Worm (Caenorhabditis elegans) whole organism, young adult: Measurements from ENCODE around the gene znf-207.
A peak's percentile ranks its signal among the peaks of the same experiment; 100 is the strongest.

Source experiments
- B0261.1 ChIP-seq: sonication (generic microtip); optimal IDR thresholded peaks from 2 replicates; lab custom pipeline; 2016; ENCODE audit warnings: mild to moderate bottlenecking, missing genetic modification characterization, moderate library complexity, missing compliant biosample characterization
- C06A6.2 ChIP-seq: fragments of 200-800 bp; sonication (Bioruptor generic); conservative IDR thresholded peaks from 2 replicates; pipeline ENCODE4 v1.3.6; 2022; ENCODE audit warnings: missing genetic modification characterization, missing compliant biosample characterization
- F10E7.11 ChIP-seq: sonication (generic microtip); optimal IDR thresholded peaks from 2 replicates; lab custom pipeline; 2017; ENCODE audit warnings: mild to moderate bottlenecking, missing genetic modification characterization, moderate library complexity, missing compliant biosample characterization
- F22D6.2 ChIP-seq: sonication (generic microtip); optimal IDR thresholded peaks from 2 replicates; lab custom pipeline; 2016; ENCODE audit warnings: mild to moderate bottlenecking, missing genetic modification characterization, missing compliant biosample characterization
- F33H1.4 ChIP-seq: fragments of 200-800 bp; sonication (Bioruptor generic); IDR thresholded peaks from 2 replicates; pipeline ENCODE4 v1.3.6; 2022; ENCODE audit warnings: missing genetic modification reagents, missing genetic modification characterization, missing compliant biosample characterization
- F49E8.2 ChIP-seq: sonication (generic microtip); optimal IDR thresholded peaks from 3 replicates; lab custom pipeline; 2017; ENCODE audit warnings: missing genetic modification characterization, mild to moderate bottlenecking, missing compliant biosample characterization, antibody characterized with exemption, moderate library complexity; ENCODE audit not compliant: insufficient read depth
- T07F8.4 ChIP-seq: sonication (generic microtip); optimal IDR thresholded peaks from 2 replicates; lab custom pipeline; 2016; ENCODE audit warnings: mild to moderate bottlenecking, missing genetic modification characterization, moderate library complexity, missing compliant biosample characterization
- T26A5.8 ChIP-seq: sonication (generic microtip); optimal IDR thresholded peaks from 2 replicates; lab custom pipeline; 2016; ENCODE audit warnings: missing genetic modification characterization, missing compliant biosample characterization
- Y53F4B.3 ChIP-seq: fragments of 200-800 bp; sonication (Bioruptor generic); IDR thresholded peaks from 2 replicates; pipeline ENCODE4 v1.3.6; 2022; ENCODE audit warnings: missing genetic modification reagents, missing genetic modification characterization, missing compliant biosample characterization
- Y56A3A.18 ChIP-seq: fragments of 200-800 bp; sonication (Bioruptor generic); IDR thresholded peaks from 2 replicates; pipeline ENCODE4 v1.3.6; 2022; ENCODE audit warnings: missing genetic modification reagents, missing genetic modification characterization, missing compliant biosample characterization
- Y67H2A.10 ChIP-seq: fragments of 200-800 bp; sonication (Bioruptor generic); conservative IDR thresholded peaks from 2 replicates; pipeline ENCODE4 v1.3.6; 2022; ENCODE audit warnings: missing genetic modification reagents, missing genetic modification characterization, missing compliant biosample characterization
- bed-1 ChIP-seq: fragments of 200-800 bp; sonication (Bioruptor generic); IDR thresholded peaks from 2 replicates; pipeline ENCODE4 v1.3.6; 2022; ENCODE audit warnings: missing genetic modification reagents, missing genetic modification characterization, missing compliant biosample characterization
- cebp-1 ChIP-seq, 2 experiments: fragments of 200-800 bp in 1 of 2; sonication (Bioruptor generic) in 1 of 2; sonication (generic microtip) in 1 of 2; IDR thresholded peaks in 1 of 2; optimal IDR thresholded peaks in 1 of 2; 2 replicates each; pipeline versions ENCODE4 v1.3.6 to Lab custom; 2017 to 2022; ENCODE audit warnings: missing compliant biosample characterization in 2 of 2, missing genetic modification characterization in 2 of 2, mild to moderate bottlenecking in 1 of 2, missing genetic modification reagents in 1 of 2, moderate library complexity in 1 of 2
- ceh-27 ChIP-seq: fragments of 200-800 bp; sonication (Bioruptor generic); optimal IDR thresholded peaks from 2 replicates; lab custom pipeline; 2018; ENCODE audit warnings: mild to moderate bottlenecking, missing genetic modification characterization, moderate library complexity, missing compliant biosample characterization
- ceh-58 ChIP-seq: fragments of 200-800 bp; sonication (Bioruptor generic); IDR thresholded peaks from 2 replicates; pipeline ENCODE4 v1.3.6; 2022; ENCODE audit warnings: missing genetic modification characterization, missing compliant biosample characterization
- ceh-79 ChIP-seq: sonication (generic microtip); optimal IDR thresholded peaks from 2 replicates; lab custom pipeline; 2017; ENCODE audit warnings: mild to moderate bottlenecking, missing genetic modification characterization, missing compliant biosample characterization
- dox-1 ChIP-seq: fragments of 200-800 bp; sonication (Bioruptor generic); IDR thresholded peaks from 2 replicates; pipeline ENCODE4 v1.3.6; 2022; ENCODE audit warnings: missing genetic modification reagents, missing genetic modification characterization, missing compliant biosample characterization
- efl-1 ChIP-seq: fragments of 150-350 bp; optimal IDR thresholded peaks from 2 replicates; lab custom pipeline; 2014; ENCODE audit warnings: missing biosample characterization, missing genetic modification reagents, missing genetic modification characterization
- egrh-3 ChIP-seq: fragments of 200-800 bp; sonication (Bioruptor generic); IDR thresholded peaks from 2 replicates; pipeline ENCODE4 v1.3.6; 2022; ENCODE audit warnings: missing genetic modification reagents, missing genetic modification characterization, missing compliant biosample characterization
- ekl-4 ChIP-seq: fragments of 200-800 bp; sonication (Bioruptor generic); IDR thresholded peaks from 2 replicates; pipeline ENCODE4 v1.3.6; 2022; ENCODE audit warnings: missing genetic modification reagents, missing genetic modification characterization, missing compliant biosample characterization
- fkh-3 ChIP-seq: sonication (generic microtip); optimal IDR thresholded peaks from 2 replicates; lab custom pipeline; 2016; ENCODE audit warnings: mild to moderate bottlenecking, missing genetic modification characterization, missing compliant biosample characterization
- hlh-12 ChIP-seq: sonication (generic microtip); optimal IDR thresholded peaks from 2 replicates; lab custom pipeline; 2016; ENCODE audit warnings: missing genetic modification characterization, missing compliant biosample characterization
- hmg-1.2 ChIP-seq: fragments of 200-800 bp; sonication (Bioruptor generic); IDR thresholded peaks from 2 replicates; pipeline ENCODE4 v1.3.6; 2022; ENCODE audit warnings: missing genetic modification reagents, missing genetic modification characterization, missing compliant biosample characterization
- hsf-1 ChIP-seq: fragments of 200-800 bp; sonication (Bioruptor generic); IDR thresholded peaks from 2 replicates; pipeline ENCODE4 v1.3.6; 2022; ENCODE audit warnings: missing genetic modification reagents, missing genetic modification characterization, missing compliant biosample characterization
- let-526 ChIP-seq: fragments of 200-800 bp; sonication (Bioruptor generic); IDR thresholded peaks from 2 replicates; pipeline ENCODE4 v1.3.6; 2022; ENCODE audit warnings: missing genetic modification reagents, missing genetic modification characterization, missing compliant biosample characterization
- lin-40 ChIP-seq: sonication (generic microtip); optimal IDR thresholded peaks from 2 replicates; lab custom pipeline; 2016; ENCODE audit warnings: missing genetic modification characterization, mild to moderate bottlenecking, missing compliant biosample characterization, missing genotype, missing genetic modification reagents
- lin-54 ChIP-seq: fragments of 200-800 bp; sonication (Bioruptor generic); optimal IDR thresholded peaks from 2 replicates; lab custom pipeline; 2018; ENCODE audit warnings: mild to moderate bottlenecking, missing genetic modification characterization, missing compliant biosample characterization
- lir-1 ChIP-seq: fragments of 200-800 bp; sonication (Bioruptor generic); conservative IDR thresholded peaks from 2 replicates; pipeline ENCODE4 v1.3.6; 2022; ENCODE audit warnings: missing genetic modification reagents, missing genetic modification characterization, missing compliant biosample characterization
- lsy-27 ChIP-seq: sonication (generic microtip); optimal IDR thresholded peaks from 2 replicates; lab custom pipeline; 2017; ENCODE audit warnings: missing genetic modification characterization, mild to moderate bottlenecking, missing compliant biosample characterization, antibody characterized with exemption, missing genotype, borderline replicate concordance; ENCODE audit not compliant: insufficient read depth
- madf-6 ChIP-seq: fragments of 200-800 bp; sonication (Bioruptor generic); IDR thresholded peaks from 2 replicates; pipeline ENCODE4 v1.3.6; 2022; ENCODE audit warnings: missing genetic modification reagents, missing genetic modification characterization, missing compliant biosample characterization
- mcd-1 ChIP-seq: fragments of 200-800 bp; sonication (Bioruptor generic); IDR thresholded peaks from 2 replicates; pipeline ENCODE4 v1.3.6; 2022; ENCODE audit warnings: missing genetic modification reagents, missing genetic modification characterization, missing compliant biosample characterization
- mel-28 ChIP-seq: sonication (generic microtip); optimal IDR thresholded peaks from 2 replicates; lab custom pipeline; 2016; ENCODE audit warnings: borderline replicate concordance, mild to moderate bottlenecking, missing genetic modification characterization, missing compliant biosample characterization
- nfya-1 ChIP-seq: sonication (generic microtip); optimal IDR thresholded peaks from 2 replicates; lab custom pipeline; 2017; ENCODE audit warnings: antibody characterized with exemption, missing compliant biosample characterization, missing genetic modification characterization, borderline replicate concordance; ENCODE audit not compliant: insufficient read depth
- nfya-2 ChIP-seq: fragments of 200-800 bp; sonication (Bioruptor generic); IDR thresholded peaks from 2 replicates; pipeline ENCODE4 v1.3.6; 2022; ENCODE audit warnings: missing genetic modification reagents, missing genetic modification characterization, missing compliant biosample characterization
- nfyb-1 ChIP-seq: fragments of 200-800 bp; sonication (Bioruptor generic); IDR thresholded peaks from 2 replicates; pipeline ENCODE4 v1.3.6; 2022; ENCODE audit warnings: missing genetic modification reagents, missing genetic modification characterization, missing compliant biosample characterization
- nhr-179 ChIP-seq: sonication (generic microtip); optimal IDR thresholded peaks from 2 replicates; lab custom pipeline; 2016; ENCODE audit warnings: mild to moderate bottlenecking, missing genetic modification characterization, missing compliant biosample characterization
- nhr-27 ChIP-seq: fragments of 200-800 bp; sonication (Bioruptor generic); optimal IDR thresholded peaks from 2 replicates; lab custom pipeline; 2018; ENCODE audit warnings: mild to moderate bottlenecking, missing genetic modification characterization, moderate library complexity, missing compliant biosample characterization
- pbrm-1 ChIP-seq: fragments of 200-800 bp; sonication (Bioruptor generic); IDR thresholded peaks from 2 replicates; pipeline ENCODE4 v1.3.6; 2022; ENCODE audit warnings: missing genetic modification reagents, missing genetic modification characterization, missing compliant biosample characterization
- pha-4 ChIP-seq: fragments of 150-350 bp; sonication (generic microtip); optimal IDR thresholded peaks from 2 replicates; lab custom pipeline; 2014; ENCODE audit warnings: missing biosample characterization, missing genetic modification reagents, missing genetic modification characterization
- rec-8 ChIP-seq, 2 experiments: sonication (generic microtip); optimal IDR thresholded peaks; 2 replicates each; lab custom pipeline; 2016; ENCODE audit warnings: mild to moderate bottlenecking in 2 of 2, missing genetic modification characterization in 2 of 2, missing genetic modification reagents in 2 of 2, missing genotype in 2 of 2, missing biosample characterization in 1 of 2, missing compliant biosample characterization in 1 of 2, moderate library complexity in 1 of 2
- sea-2 ChIP-seq: fragments of 200-800 bp; sonication (Bioruptor generic); IDR thresholded peaks from 2 replicates; pipeline ENCODE4 v1.3.6; 2022; ENCODE audit warnings: missing genetic modification characterization, missing compliant biosample characterization
- unc-130 ChIP-seq: sonication (generic microtip); optimal IDR thresholded peaks from 2 replicates; lab custom pipeline; 2016; ENCODE audit warnings: missing genetic modification reagents, missing genetic modification characterization, missing compliant biosample characterization
- unc-62 ChIP-seq: fragments of 150-350 bp; optimal IDR thresholded peaks from 2 replicates; lab custom pipeline; 2014; ENCODE audit warnings: missing biosample characterization, missing genetic modification reagents, missing genetic modification characterization
- zfh-2 ChIP-seq: fragments of 200-800 bp; sonication (Bioruptor generic); conservative IDR thresholded peaks from 2 replicates; pipeline ENCODE4 v1.3.6; 2022; ENCODE audit warnings: missing genetic modification reagents, missing genetic modification characterization, missing compliant biosample characterization
- zim-3 ChIP-seq: sonication (generic microtip); optimal IDR thresholded peaks from 2 replicates; lab custom pipeline; 2017; ENCODE audit warnings: mild to moderate bottlenecking, missing genetic modification characterization, moderate library complexity, missing compliant biosample characterization
- ztf-26 ChIP-seq: sonication (generic microtip); optimal IDR thresholded peaks from 2 replicates; lab custom pipeline; 2017; ENCODE audit warnings: missing genetic modification characterization, missing compliant biosample characterization
- ztf-6 ChIP-seq: fragments of 200-800 bp; sonication (Bioruptor generic); IDR thresholded peaks from 2 replicates; pipeline ENCODE4 v1.3.6; 2022; ENCODE audit warnings: missing genetic modification reagents, missing genetic modification characterization, missing compliant biosample characterization

Gene znf-207

DNA sequence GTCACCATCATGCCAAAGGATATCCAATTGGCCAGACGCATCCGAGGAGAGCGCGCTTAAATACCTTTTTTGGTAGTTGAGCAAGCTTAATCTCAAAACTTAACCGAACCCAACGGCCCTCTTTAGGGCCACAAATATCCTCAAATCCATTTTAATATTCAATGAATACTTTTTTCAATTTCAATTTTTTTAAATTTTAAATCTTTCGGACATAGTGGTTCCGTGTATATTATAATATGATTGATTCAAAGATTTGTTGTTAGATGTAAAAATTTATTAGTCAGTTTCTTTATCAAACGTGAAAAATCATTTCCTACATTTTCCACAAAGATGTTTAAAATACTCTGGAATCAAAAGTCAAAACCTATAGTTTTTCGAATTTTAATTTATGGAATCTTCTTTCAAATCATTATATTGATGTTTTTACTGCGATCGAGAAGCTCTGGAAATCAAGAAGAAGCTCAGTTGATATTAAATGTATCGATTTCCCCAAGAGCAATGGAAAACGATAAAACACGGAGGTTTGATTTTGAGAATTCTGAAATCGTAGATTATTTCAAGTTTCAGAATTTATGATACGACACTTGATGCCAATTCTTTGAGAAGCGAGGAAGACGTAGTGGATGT, 16.3 kb downstream of the znf-207 start, which contains the start of gene B0035.21 (continued):
- no peak for TF ChIP-seq B0261.1
- TF ChIP-seq ceh-79 (tag; lab: Kevin White, UChicago), result no peak
- TF ChIP-seq dox-1 (GFP tag; lab: Robert Waterston, UW), result peak; percentile 75
- TF ChIP-seq mel-28, result no peak
- TF ChIP-seq Y53F4B.3, result no peak
- TF ChIP-seq hmg-1.2 (GFP tag; lab: Robert Waterston, UW), result peak; percentile 23; the same call in 1 of the 2 replicates
- no peak for TF ChIP-seq F22D6.2 (tag; lab: Kevin White, UChicago)
- peak; percentile 64 for TF ChIP-seq hsf-1
- TF ChIP-seq ztf-26 (tag; lab: Kevin White, UChicago), result no peak
- no peak for TF ChIP-seq bed-1 (GFP tag; lab: Robert Waterston, UW)
- peak; percentile 27 for TF ChIP-seq lin-54 (GFP tag; lab: Kevin White, UChicago)
- no peak for TF ChIP-seq nfyb-1 (GFP tag; lab: Robert Waterston, UW)
- no peak for TF ChIP-seq pha-4 (tag; lab: Kevin White, UChicago)
- TF ChIP-seq rec-8 (tag; optimal IDR thresholded peaks at IDR 0.05; lab: Kevin White, UChicago), result no peak
- TF ChIP-seq hlh-12, result no peak
- TF ChIP-seq F49E8.2 (tag; lab: Kevin White, UChicago), result no peak
- no peak for TF ChIP-seq unc-130 (GFP tag; lab: Kevin White, UChicago)
- no peak for TF ChIP-seq lir-1 (GFP tag; lab: Robert Waterston, UW)
- TF ChIP-seq ztf-6 (GFP tag; lab: Robert Waterston, UW), result no peak
- TF ChIP-seq nfya-2 (GFP tag; lab: Robert Waterston, UW), result no peak
- no peak for TF ChIP-seq ceh-27
- peak; percentile 73 for TF ChIP-seq madf-6
- TF ChIP-seq nhr-179 (tag; lab: Kevin White, UChicago), result no peak
- no peak for TF ChIP-seq F10E7.11 (tag; lab: Kevin White, UChicago)
- no peak for TF ChIP-seq pbrm-1 (GFP tag; lab: Robert Waterston, UW)
- TF ChIP-seq ceh-58 (GFP tag; lab: Robert Waterston, UW), result no peak
- peak; percentile 22; the same call in 1 of the 2 replicates for TF ChIP-seq F33H1.4 (GFP tag; lab: Robert Waterston, UW)
- no peak for TF ChIP-seq let-526 (GFP tag; lab: Robert Waterston, UW)
- TF ChIP-seq Y56A3A.18, result no peak
- no peak for TF ChIP-seq fkh-3 (tag; lab: Kevin White, UChicago)
- TF ChIP-seq zfh-2, result no peak
- TF ChIP-seq cebp-1 (GFP tag; IDR thresholded peaks at IDR 0.05; lab: Robert Waterston, UW), result no peak
- TF ChIP-seq cebp-1 (tag; optimal IDR thresholded peaks at IDR 0.05; lab: Kevin White, UChicago), result peak; percentile 10
- TF ChIP-seq sea-2 (GFP tag; lab: Robert Waterston, UW), result no peak
- TF ChIP-seq C06A6.2 (GFP tag; lab: Robert Waterston, UW), result no peak
- TF ChIP-seq lin-40 (tag; lab: Kevin White, UChicago), result no peak
- TF ChIP-seq egrh-3, result no peak
- no peak for TF ChIP-seq mcd-1 (GFP tag; lab: Robert Waterston, UW)
- peak; percentile 38; the same call in 1 of the 2 replicates for TF ChIP-seq ekl-4 (GFP tag; lab: Robert Waterston, UW)
- TF ChIP-seq Y67H2A.10, result no peak
- TF ChIP-seq lsy-27 (tag; lab: Kevin White, UChicago), result no peak
- TF ChIP-seq nfya-1 (tag; lab: Kevin White, UChicago), result no peak
- no peak for TF ChIP-seq T26A5.8 (tag; lab: Kevin White, UChicago)
- TF ChIP-seq efl-1 (GFP tag; lab: Kevin White, UChicago), result no peak
- TF ChIP-seq zim-3 (tag; lab: Kevin White, UChicago), result no peak
- no peak for TF ChIP-seq nhr-27
- TF ChIP-seq unc-62 (GFP tag; lab: Kevin White, UChicago), result no peak
- TF ChIP-seq T07F8.4 (tag; lab: Kevin White, UChicago), result no peak
